Fruit fly (Drosophila melanogaster): ENCODE results near the gene CG31802.
A peak's percentile ranks its signal among the peaks of the same experiment; 100 is the strongest.

Gene CG31802

DNA sequence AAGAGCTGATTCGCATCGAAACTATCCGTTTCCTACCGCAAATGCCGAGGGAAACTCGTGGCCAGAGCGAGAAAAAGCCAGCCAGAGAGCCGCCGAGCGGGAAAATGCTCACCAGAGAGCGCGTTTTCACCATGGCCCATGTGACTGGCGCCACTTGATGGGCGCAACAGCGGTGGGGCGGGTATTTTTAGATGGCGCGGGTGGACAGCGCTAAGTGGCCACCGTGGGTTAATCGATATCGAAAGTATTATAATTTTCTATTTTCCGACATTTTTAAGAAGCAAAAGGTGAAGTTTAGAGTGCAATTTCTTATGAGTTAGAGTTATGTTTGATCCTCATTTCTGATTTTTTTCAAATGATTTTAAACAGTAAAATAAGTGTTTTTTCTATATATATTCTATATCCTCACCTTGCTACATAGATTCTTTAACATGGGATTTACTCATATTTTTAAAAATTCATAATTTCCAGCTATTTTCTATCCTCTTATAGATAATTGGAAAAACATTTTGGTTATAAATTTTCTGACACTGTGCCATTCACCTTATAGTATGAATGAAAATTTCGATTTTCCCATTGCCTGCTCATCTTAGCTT lies 24.3 kb downstream of the CG31802 start, which contains the start of gene Ptp36E (continued):
- TF ChIP-seq fd102C (GFP tag; optimal IDR thresholded peaks at IDR 0.05) (no peak), CG6683 (GFP tag; optimal IDR thresholded peaks at IDR 0.05) (peak; percentile 82), Mes4 (GFP tag; optimal IDR thresholded peaks at IDR 0.05) (no peak), CG14710 (tag; optimal IDR thresholded peaks at IDR 0.05) (no peak), CG34422 (GFP tag; IDR thresholded peaks at IDR 0.05) (no peak; the same call in 1 of the 3 replicates), CG7786 (GFP tag; optimal IDR thresholded peaks at IDR 0.05) (peak; percentile 33), CG10462 (GFP tag; optimal IDR thresholded peaks at IDR 0.05) (peak; percentile 16), yki (optimal IDR thresholded peaks at IDR 0.05) (peak; percentile 49), Ptx1 (GFP tag; IDR thresholded peaks at IDR 0.05) (peak; percentile 79), NK7.1 (GFP tag; optimal IDR thresholded peaks at IDR 0.05) (no peak), eyg (GFP tag; optimal IDR thresholded peaks at IDR 0.05) (peak; percentile 10), gt (GFP tag; IDR thresholded peaks at IDR 0.05) (0 out of 2 replicates have a peak, but pooled peaks have one; percentile 38), CG11093 (GFP tag; IDR thresholded peaks at IDR 0.05) (peak; percentile 76), CG10209 (GFP tag; optimal IDR thresholded peaks at IDR 0.05) (peak; percentile 86), Nf-YB (GFP tag; optimal IDR thresholded peaks at IDR 0.05) (peak; percentile 68), ems (GFP tag; optimal IDR thresholded peaks at IDR 0.05) (no peak), Dp (GFP tag; optimal IDR thresholded peaks at IDR 0.05) (no peak), CG5953 (GFP tag; IDR thresholded peaks at IDR 0.05) (peak; percentile 43; the same call in 1 of the 2 replicates), seq (GFP tag; IDR thresholded peaks at IDR 0.05) (peak; percentile 76), CG6813 (GFP tag; optimal IDR thresholded peaks at IDR 0.05) (peak; percentile 85), Usf (GFP tag; optimal IDR thresholded peaks at IDR 0.05) (peak; percentile 71), Lpt (GFP tag; optimal IDR thresholded peaks at IDR 0.05) (no peak), nmo (GFP tag; optimal IDR thresholded peaks at IDR 0.05) (peak; percentile 77), CG8924 (tag; optimal IDR thresholded peaks at IDR 0.05) (peak; percentile 85), CG5245 (GFP tag; optimal IDR thresholded peaks at IDR 0.05) (peak; percentile 8), CG15696 (tag; optimal IDR thresholded peaks at IDR 0.05) (peak; percentile 31), CrebB (tag; optimal IDR thresholded peaks at IDR 0.05) (peak; percentile 46), CG6272 (GFP tag; IDR thresholded peaks at IDR 0.05) (peak; percentile 54), abd-A (tag; optimal IDR thresholded peaks at IDR 0.05) (peak; percentile 49), Sox100B (GFP tag; optimal IDR thresholded peaks at IDR 0.05) (peak; percentile 88), ken (GFP tag; IDR thresholded peaks at IDR 0.05) (no peak), slou (GFP tag; optimal IDR thresholded peaks at IDR 0.05) (peak; percentile 75), HHEX (GFP tag; optimal IDR thresholded peaks at IDR 0.05) (peak; percentile 87), emc (GFP tag; optimal IDR thresholded peaks at IDR 0.05) (no peak), Oli (tag; optimal IDR thresholded peaks at IDR 0.05) (peak; percentile 88), Asciz (GFP tag; optimal IDR thresholded peaks at IDR 0.05) (peak; percentile 75), CG6854 (GFP tag; optimal IDR thresholded peaks at IDR 0.05) (peak; percentile 83), H15 (GFP tag; IDR thresholded peaks at IDR 0.05) (peak; percentile 48; the same call in 1 of the 3 replicates), CG7745 (tag; optimal IDR thresholded peaks at IDR 0.05) (no peak), Kr (GFP tag; optimal IDR thresholded peaks at IDR 0.05) (no peak), peb (GFP tag; IDR thresholded peaks at IDR 0.05) (peak; percentile 61; the same call in 1 of the 2 replicates), CG9215 (GFP tag; IDR thresholded peaks at IDR 0.05) (peak; percentile 84), toy (GFP tag; IDR thresholded peaks at IDR 0.05) (peak; percentile 60), run (tag; optimal IDR thresholded peaks at IDR 0.05) (peak; percentile 42), CG3847 (GFP tag; IDR thresholded peaks at IDR 0.05) (peak; percentile 54), phol (tag; optimal IDR thresholded peaks at IDR 0.05) (peak; percentile 91), Hsf (GFP tag; optimal IDR thresholded peaks at IDR 0.05) (peak; percentile 75), chinmo (GFP tag; IDR thresholded peaks at IDR 0.05; ENCODE audit: partially characterized antibody) (0 out of 4 replicates have a peak, but pooled peaks have one; percentile 11), CG17359 (tag; optimal IDR thresholded peaks at IDR 0.05) (peak; percentile 86), Blimp-1 (GFP tag; optimal IDR thresholded peaks at IDR 0.05) (peak; percentile 81)

Data from whole organism, embryonic.